Worm (Caenorhabditis elegans) whole organism, late embryonic: Measurements from ENCODE around the gene Y48A6B.9.

Source experiments
- F13H6.1 ChIP-seq: sonication (generic microtip); optimal IDR thresholded peaks from 2 replicates; lab custom pipeline; 2016; ENCODE audit warnings: missing genetic modification characterization, missing compliant biosample characterization
- ama-1 ChIP-seq: fragments of 150-350 bp; optimal IDR thresholded peaks from 2 replicates; lab custom pipeline; 2014
- ceh-34 ChIP-seq: sonication (generic microtip); optimal IDR thresholded peaks from 2 replicates; lab custom pipeline; 2016; ENCODE audit warnings: mild to moderate bottlenecking, missing genetic modification characterization, missing compliant biosample characterization
- ceh-9 ChIP-seq: sonication (generic microtip); optimal IDR thresholded peaks from 2 replicates; lab custom pipeline; 2016; ENCODE audit warnings: mild to moderate bottlenecking, missing genetic modification characterization, inconsistent platforms, missing compliant biosample characterization
- dve-1 ChIP-seq: sonication (generic microtip); optimal IDR thresholded peaks from 2 replicates; lab custom pipeline; 2017; ENCODE audit warnings: antibody characterized with exemption, mild to moderate bottlenecking, missing genetic modification characterization, missing compliant biosample characterization
- elt-2 ChIP-seq: sonication (generic microtip); optimal IDR thresholded peaks from 2 replicates; lab custom pipeline; 2016; ENCODE audit warnings: missing genetic modification reagents, missing genetic modification characterization, missing compliant biosample characterization
- eyg-1 ChIP-seq: sonication (generic microtip); optimal IDR thresholded peaks from 2 replicates; lab custom pipeline; 2016; ENCODE audit warnings: missing genotype, missing genetic modification characterization, missing compliant biosample characterization
- fkh-6 ChIP-seq: sonication (generic microtip); optimal IDR thresholded peaks from 2 replicates; lab custom pipeline; 2016; ENCODE audit warnings: missing genetic modification characterization, missing compliant biosample characterization
- hlh-30 ChIP-seq: sonication (generic microtip); optimal IDR thresholded peaks from 2 replicates; lab custom pipeline; 2017; ENCODE audit warnings: antibody characterized with exemption, missing genetic modification characterization, missing compliant biosample characterization; ENCODE audit not compliant: insufficient read depth
- pax-1 ChIP-seq: fragments of 150-350 bp; optimal IDR thresholded peaks from 2 replicates; lab custom pipeline; 2014; ENCODE audit warnings: missing biosample characterization, missing genetic modification characterization
- syd-9 ChIP-seq: sonication (generic microtip); optimal IDR thresholded peaks from 2 replicates; lab custom pipeline; 2016; ENCODE audit warnings: mild to moderate bottlenecking, missing genetic modification characterization, moderate library complexity, missing compliant biosample characterization
- unc-42 ChIP-seq: sonication (generic microtip); optimal IDR thresholded peaks from 2 replicates; lab custom pipeline; 2016; ENCODE audit warnings: missing genotype, missing genetic modification characterization, missing compliant biosample characterization

DNA sequence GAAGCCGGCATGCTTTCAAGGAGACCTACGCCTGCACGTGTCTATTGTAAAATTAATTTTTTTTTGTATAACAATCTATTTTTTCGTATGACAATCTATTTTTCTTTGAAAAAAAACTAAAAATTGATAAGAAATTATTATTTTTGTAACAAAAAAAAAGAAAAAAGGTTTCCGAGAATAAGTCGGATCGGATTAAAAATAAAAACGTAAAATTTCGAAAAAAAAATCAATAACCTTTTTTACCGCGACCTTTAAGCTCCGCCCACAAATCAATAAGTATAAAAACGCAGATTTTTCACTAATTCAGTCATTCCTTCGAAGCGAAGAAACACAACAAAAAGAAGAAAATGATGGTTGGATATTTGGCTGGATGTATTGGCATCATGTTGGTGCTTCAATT lies 46.5 kb downstream of the Y48A6B.9 start, which contains the start of gene W09D6.4:
- TF ChIP-seq ceh-34 (tag; lab: Kevin White, UChicago) (no peak), dve-1 (tag; lab: Kevin White, UChicago) (no peak), elt-2 (tag; lab: Kevin White, UChicago) (no peak), eyg-1 (tag; lab: Kevin White, UChicago) (no peak), unc-42 (tag; lab: Kevin White, UChicago) (no peak), fkh-6 (tag; lab: Kevin White, UChicago) (no peak), ceh-9 (tag; lab: Kevin White, UChicago) (no peak), pax-1 (no peak), ama-1 (lab: Kevin White, UChicago) (no peak), syd-9 (no peak), hlh-30 (tag; lab: Kevin White, UChicago) (no peak), F13H6.1 (tag; lab: Kevin White, UChicago) (no peak)
